Worm (Caenorhabditis elegans) whole organism, L4 larva: ENCODE data around the gene kin-2.

Experiments
- D1046.2 ChIP-seq: fragments of 200-800 bp; sonication (Bioruptor generic); IDR thresholded peaks from 2 replicates; pipeline ENCODE4 v1.3.6; 2022; ENCODE audit warnings: missing genetic modification characterization, missing compliant biosample characterization
- F10B5.3 ChIP-seq: sonication (generic microtip); optimal IDR thresholded peaks from 2 replicates; lab custom pipeline; 2016; ENCODE audit warnings: mild to moderate bottlenecking, missing genetic modification characterization, missing compliant biosample characterization
- F26F4.8 ChIP-seq: fragments of 200-800 bp; sonication (Bioruptor generic); conservative IDR thresholded peaks from 2 replicates; pipeline ENCODE4 v1.3.6; 2022; ENCODE audit warnings: missing genetic modification characterization, missing compliant biosample characterization
- F37D6.2 ChIP-seq: sonication (generic microtip); optimal IDR thresholded peaks from 2 replicates; lab custom pipeline; 2016; ENCODE audit warnings: mild to moderate bottlenecking, missing genetic modification characterization, missing compliant biosample characterization
- T26A8.4 ChIP-seq: fragments of 200-800 bp; sonication (Bioruptor generic); IDR thresholded peaks from 2 replicates; pipeline ENCODE4 v1.3.6; 2022; ENCODE audit warnings: missing genetic modification characterization, missing compliant biosample characterization
- Y105C5A.15 ChIP-seq: fragments of 200-800 bp; sonication (Bioruptor generic); IDR thresholded peaks from 2 replicates; pipeline ENCODE4 v1.3.6; 2022; ENCODE audit warnings: missing genetic modification characterization, missing compliant biosample characterization
- ZK337.2 ChIP-seq: fragments of 200-800 bp; sonication (Bioruptor generic); IDR thresholded peaks from 2 replicates; pipeline ENCODE4 v1.3.6; 2022; ENCODE audit warnings: missing genetic modification reagents, missing genetic modification characterization, missing compliant biosample characterization
- ZK546.5 ChIP-seq, 2 experiments: sonication (generic microtip); optimal IDR thresholded peaks; 2 replicates each; lab custom pipeline; 2017; ENCODE audit warnings: missing biosample characterization in 2 of 2, missing genetic modification characterization in 2 of 2
- aly-2 ChIP-seq: sonication (generic microtip); optimal IDR thresholded peaks from 2 replicates; lab custom pipeline; 2018; ENCODE audit warnings: missing biosample characterization, missing genetic modification characterization
- ama-1 ChIP-seq: fragments of 150-350 bp; optimal IDR thresholded peaks from 2 replicates; lab custom pipeline; 2014; ENCODE audit warnings: inconsistent platforms, mixed read lengths
- arid-1 ChIP-seq: fragments of 200-800 bp; sonication (Bioruptor generic); conservative IDR thresholded peaks from 2 replicates; pipeline ENCODE4 v1.3.6; 2022; ENCODE audit warnings: missing genetic modification reagents, missing genetic modification characterization, missing compliant biosample characterization
- ceh-20 ChIP-seq: fragments of 200-800 bp; sonication (Bioruptor generic); IDR thresholded peaks from 2 replicates; pipeline ENCODE4 v1.3.6; 2022; ENCODE audit warnings: missing genetic modification reagents, missing genetic modification characterization, missing compliant biosample characterization
- ces-1 ChIP-seq: fragments of 150-350 bp; sonication (generic microtip); optimal IDR thresholded peaks from 4 replicates; lab custom pipeline; 2014; ENCODE audit warnings: missing biosample characterization, missing genetic modification reagents, missing genetic modification characterization
- cey-2 ChIP-seq: sonication (generic microtip); optimal IDR thresholded peaks from 3 replicates; lab custom pipeline; 2017; ENCODE audit warnings: missing genetic modification characterization, mild to moderate bottlenecking, missing compliant biosample characterization, antibody characterized with exemption, borderline replicate concordance; ENCODE audit not compliant: insufficient read depth
- daf-12 ChIP-seq: fragments of 150-350 bp; optimal IDR thresholded peaks from 2 replicates; lab custom pipeline; 2014; ENCODE audit warnings: missing biosample characterization, missing genetic modification reagents, missing genetic modification characterization
- daf-16 ChIP-seq, 3 experiments: sonication (generic microtip); optimal IDR thresholded peaks; 2 replicates each; lab custom pipeline; 2016 to 2017; ENCODE audit warnings: missing genetic modification characterization in 3 of 3, missing genetic modification reagents in 3 of 3, mild to moderate bottlenecking in 2 of 3, missing compliant biosample characterization in 2 of 3, missing biosample characterization in 1 of 3, moderate library complexity in 1 of 3
- daf-19 ChIP-seq: fragments of 200-800 bp; sonication (Bioruptor generic); conservative IDR thresholded peaks from 2 replicates; pipeline ENCODE4 v1.3.6; 2022; ENCODE audit warnings: missing genetic modification characterization, missing compliant biosample characterization
- dpl-1 ChIP-seq: fragments of 150-350 bp; optimal IDR thresholded peaks from 2 replicates; lab custom pipeline; 2014; ENCODE audit warnings: missing biosample characterization, missing genetic modification reagents, missing genetic modification characterization
- duxl-1 ChIP-seq: sonication (generic microtip); optimal IDR thresholded peaks from 2 replicates; lab custom pipeline; 2016; ENCODE audit warnings: mild to moderate bottlenecking, missing genetic modification characterization, moderate library complexity, missing compliant biosample characterization; ENCODE audit not compliant: poor library complexity
- egl-43 ChIP-seq: fragments of 200-800 bp; sonication (Bioruptor generic); IDR thresholded peaks from 2 replicates; pipeline ENCODE4 v1.3.6; 2022; ENCODE audit warnings: missing genetic modification reagents, missing genetic modification characterization, missing compliant biosample characterization
- fos-1 ChIP-seq: fragments of 150-350 bp; optimal IDR thresholded peaks from 2 replicates; lab custom pipeline; 2014; ENCODE audit warnings: missing biosample characterization, missing genetic modification characterization
- hlh-30 ChIP-seq: sonication (generic microtip); optimal IDR thresholded peaks from 2 replicates; lab custom pipeline; 2017; ENCODE audit warnings: antibody characterized with exemption, mild to moderate bottlenecking, missing genetic modification characterization, missing compliant biosample characterization; ENCODE audit not compliant: insufficient read depth
- hmg-1.1 ChIP-seq: fragments of 200-800 bp; sonication (Bioruptor generic); IDR thresholded peaks from 2 replicates; pipeline ENCODE4 v1.3.6; 2022; ENCODE audit warnings: missing genetic modification reagents, missing genetic modification characterization, missing compliant biosample characterization
- jun-1 ChIP-seq: fragments of 150-350 bp; optimal IDR thresholded peaks from 2 replicates; lab custom pipeline; 2014; ENCODE audit warnings: missing biosample characterization, missing genetic modification reagents, missing genetic modification characterization
- lin-15B ChIP-seq: fragments of 150-350 bp; sonication (generic microtip); optimal IDR thresholded peaks from 3 replicates; lab custom pipeline; 2014; ENCODE audit warnings: missing biosample characterization, missing genetic modification characterization
- lsy-2 ChIP-seq, 2 experiments: fragments of 150-350 bp in 1 of 2; sonication (generic microtip) in 1 of 2; optimal IDR thresholded peaks; 2 replicates each; lab custom pipeline; 2014 to 2017; ENCODE audit warnings: missing biosample characterization in 2 of 2, missing genetic modification characterization in 2 of 2
- madf-5 ChIP-seq, 2 experiments: fragments of 200-800 bp; sonication (Bioruptor generic); IDR thresholded peaks; 2 replicates each; pipeline ENCODE4 v1.3.6; 2022; ENCODE audit warnings: missing compliant biosample characterization in 2 of 2, missing genetic modification characterization in 2 of 2
- madf-9 ChIP-seq: fragments of 200-800 bp; sonication (Bioruptor generic); conservative IDR thresholded peaks from 2 replicates; pipeline ENCODE4 v1.3.6; 2022; ENCODE audit warnings: missing genetic modification reagents, missing genetic modification characterization, missing compliant biosample characterization
- mes-2 ChIP-seq: sonication (generic microtip); optimal IDR thresholded peaks from 2 replicates; lab custom pipeline; 2016; ENCODE audit warnings: missing genotype, mild to moderate bottlenecking, missing genetic modification characterization, missing compliant biosample characterization; ENCODE audit not compliant: poor library complexity, severe bottlenecking
- mxl-2 ChIP-seq: fragments of 200-800 bp; sonication (Bioruptor generic); conservative IDR thresholded peaks from 2 replicates; pipeline ENCODE4 v1.3.6; 2022; ENCODE audit warnings: missing genetic modification reagents, missing genetic modification characterization, missing compliant biosample characterization
- nhr-10 ChIP-seq: fragments of 150-350 bp; optimal IDR thresholded peaks from 2 replicates; lab custom pipeline; 2014; ENCODE audit warnings: missing biosample characterization, missing genetic modification characterization
- nhr-102 ChIP-seq: sonication (generic microtip); optimal IDR thresholded peaks from 2 replicates; lab custom pipeline; 2016; ENCODE audit warnings: mild to moderate bottlenecking, missing genetic modification characterization, moderate library complexity, missing compliant biosample characterization
- nhr-111 ChIP-seq: fragments of 200-800 bp; sonication (Bioruptor generic); optimal IDR thresholded peaks from 2 replicates; lab custom pipeline; 2018; ENCODE audit warnings: mild to moderate bottlenecking, missing genetic modification characterization, missing compliant biosample characterization
- nhr-25 ChIP-seq: sonication (generic microtip); optimal IDR thresholded peaks from 2 replicates; lab custom pipeline; 2017; ENCODE audit warnings: missing genetic modification characterization, mild to moderate bottlenecking, missing compliant biosample characterization, antibody characterized with exemption, moderate library complexity, borderline replicate concordance; ENCODE audit not compliant: insufficient read depth
- nhr-28 ChIP-seq: fragments of 150-350 bp; optimal IDR thresholded peaks from 2 replicates; lab custom pipeline; 2014; ENCODE audit warnings: missing biosample characterization, missing genetic modification characterization
- nhr-41 ChIP-seq: fragments of 200-800 bp; sonication (Bioruptor generic); IDR thresholded peaks from 2 replicates; pipeline ENCODE4 v1.3.6; 2022; ENCODE audit warnings: missing genetic modification reagents, missing genetic modification characterization, missing compliant biosample characterization
- nhr-48 ChIP-seq: sonication (generic microtip); optimal IDR thresholded peaks from 2 replicates; lab custom pipeline; 2016; ENCODE audit warnings: mild to moderate bottlenecking, missing genetic modification characterization, missing compliant biosample characterization
- nhr-76 ChIP-seq: fragments of 150-350 bp; optimal IDR thresholded peaks from 2 replicates; lab custom pipeline; 2014; ENCODE audit warnings: missing biosample characterization, missing genetic modification characterization
- pha-4 ChIP-seq, 2 experiments: fragments of 150-350 bp in 1 of 2; fragments of 200-800 bp in 1 of 2; sonication (Bioruptor generic) in 1 of 2; IDR thresholded peaks in 1 of 2; optimal IDR thresholded peaks in 1 of 2; 2 replicates each; pipeline versions ENCODE4 v1.3.6 to Lab custom; 2014 to 2022; ENCODE audit warnings: missing genetic modification characterization in 2 of 2, missing genetic modification reagents in 2 of 2, missing biosample characterization in 1 of 2, missing compliant biosample characterization in 1 of 2
- php-3 ChIP-seq: fragments of 200-800 bp; sonication (Bioruptor generic); IDR thresholded peaks from 2 replicates; pipeline ENCODE4 v1.3.6; 2022; ENCODE audit warnings: missing genetic modification reagents, missing genetic modification characterization, missing compliant biosample characterization
- pqm-1 ChIP-seq: sonication (generic microtip); optimal IDR thresholded peaks from 2 replicates; lab custom pipeline; 2017; ENCODE audit warnings: missing biosample characterization, missing genetic modification characterization
- rbr-2 ChIP-seq: sonication (generic microtip); optimal IDR thresholded peaks from 2 replicates; lab custom pipeline; 2016; ENCODE audit warnings: missing genotype, missing genetic modification characterization, missing compliant biosample characterization
- sdz-12 ChIP-seq: fragments of 200-800 bp; sonication (Bioruptor generic); optimal IDR thresholded peaks from 2 replicates; lab custom pipeline; 2018; ENCODE audit warnings: mild to moderate bottlenecking, missing genetic modification characterization, missing compliant biosample characterization
- snpc-1.2 ChIP-seq: fragments of 200-800 bp; sonication (Bioruptor generic); IDR thresholded peaks from 2 replicates; pipeline ENCODE4 v1.3.6; 2022; ENCODE audit warnings: missing genetic modification reagents, missing genetic modification characterization, missing compliant biosample characterization
- spr-1 ChIP-seq: sonication (generic microtip); optimal IDR thresholded peaks from 2 replicates; lab custom pipeline; 2016; ENCODE audit warnings: mild to moderate bottlenecking, missing genetic modification characterization, missing compliant biosample characterization
- unc-130 ChIP-seq: sonication (generic microtip); optimal IDR thresholded peaks from 2 replicates; lab custom pipeline; 2016; ENCODE audit warnings: missing genetic modification reagents, missing genetic modification characterization, missing compliant biosample characterization
- vab-7 ChIP-seq: fragments of 200-800 bp; sonication (Bioruptor generic); IDR thresholded peaks from 2 replicates; pipeline ENCODE4 v1.3.6; 2022; ENCODE audit warnings: missing genetic modification reagents, missing genetic modification characterization, missing compliant biosample characterization
- zip-11 ChIP-seq: fragments of 200-800 bp; sonication (Bioruptor generic); IDR thresholded peaks from 2 replicates; pipeline ENCODE4 v1.3.6; 2022; ENCODE audit warnings: missing genetic modification characterization, missing compliant biosample characterization
- zip-2 ChIP-seq: fragments of 150-350 bp; optimal IDR thresholded peaks from 2 replicates; lab custom pipeline; 2014; ENCODE audit warnings: missing biosample characterization, missing genetic modification characterization

Gene kin-2

ce11 chrX:5984581-5985039 lies 7.0 kb upstream of the kin-2 start, which contains the start of gene klp-13 (continued):
- TF ChIP-seq vab-7 = no peak; the same call in 1 of the 2 replicates
- TF ChIP-seq T26A8.4 (GFP tag; lab: Robert Waterston, UW) = peak; percentile 56; the same call in 1 of the 2 replicates
- peak; percentile 85 for TF ChIP-seq rbr-2 (tag; lab: Kevin White, UChicago)
- TF ChIP-seq zip-2 (tag; lab: Kevin White, UChicago) = no peak
- TF ChIP-seq aly-2 (tag; lab: Kevin White, UChicago) = no peak
- no peak for TF ChIP-seq nhr-10 (tag; lab: Kevin White, UChicago)
- TF ChIP-seq jun-1 (tag; lab: Kevin White, UChicago) = peak; percentile 68
- no peak for TF ChIP-seq nhr-102 (tag; lab: Kevin White, UChicago)
- TF ChIP-seq daf-16 (GFP tag; optimal IDR thresholded peaks at IDR 0.05; lab: Kevin White, UChicago) = no peak
- TF ChIP-seq daf-16 (tag; optimal IDR thresholded peaks at IDR 0.05; lab: Kevin White, UChicago) = peak; percentile 85
- peak; percentile 66; the same call in 1 of the 2 replicates for TF ChIP-seq ceh-20 (GFP tag; lab: Robert Waterston, UW)
- no peak for TF ChIP-seq ZK337.2 (GFP tag; lab: Robert Waterston, UW)
- TF ChIP-seq madf-5 (GFP tag; IDR thresholded peaks at IDR 0.05; lab: Robert Waterston, UW) = no peak
- peak; percentile 68; the same call in 1 of the 2 replicates for TF ChIP-seq madf-9 (GFP tag; lab: Robert Waterston, UW)
- TF ChIP-seq snpc-1.2 (GFP tag; lab: Robert Waterston, UW) = no peak
- no peak for TF ChIP-seq sdz-12 (GFP tag; lab: Kevin White, UChicago)
- peak; percentile 9 for TF ChIP-seq cey-2 (tag; lab: Kevin White, UChicago)
- TF ChIP-seq lsy-2 (tag; optimal IDR thresholded peaks at IDR 0.05; lab: Kevin White, UChicago) = peak; percentile 7 to 87
- no peak for TF ChIP-seq fos-1
- peak; percentile 89 for TF ChIP-seq hmg-1.1
- no peak for TF ChIP-seq nhr-111 (GFP tag; lab: Kevin White, UChicago)
- no peak for TF ChIP-seq ces-1 (GFP tag; lab: Kevin White, UChicago)
- no peak for TF ChIP-seq mxl-2 (GFP tag; lab: Robert Waterston, UW)
- TF ChIP-seq dpl-1 (GFP tag; lab: Kevin White, UChicago) = peak; percentile 88
- peak; percentile 96 for TF ChIP-seq hlh-30 (tag; lab: Kevin White, UChicago)
- TF ChIP-seq nhr-28 (tag; lab: Kevin White, UChicago) = peak; percentile 79
- TF ChIP-seq duxl-1 (tag; lab: Kevin White, UChicago) = peak; percentile 39
- no peak for TF ChIP-seq daf-19 (GFP tag; lab: Robert Waterston, UW)
- TF ChIP-seq php-3 (GFP tag; lab: Robert Waterston, UW) = no peak
- no peak; the same call in 1 of the 2 replicates for TF ChIP-seq egl-43 (GFP tag; lab: Robert Waterston, UW)
- peak; percentile 21 for TF ChIP-seq pqm-1 (tag; lab: Kevin White, UChicago)
- TF ChIP-seq D1046.2 (GFP tag; lab: Robert Waterston, UW) = no peak
- no peak for TF ChIP-seq nhr-76 (tag; lab: Kevin White, UChicago)
- peak in 1 of 2 experiments; percentile 86 for TF ChIP-seq ZK546.5 (tag; optimal IDR thresholded peaks at IDR 0.05; lab: Kevin White, UChicago)
- TF ChIP-seq mes-2 = peak; percentile 84
- no peak for TF ChIP-seq lin-15B (tag; lab: Kevin White, UChicago)
- TF ChIP-seq zip-11 (GFP tag; lab: Robert Waterston, UW) = no peak
- no peak for TF ChIP-seq arid-1 (GFP tag; lab: Robert Waterston, UW)
- peak; percentile 64 for TF ChIP-seq nhr-48 (tag; lab: Kevin White, UChicago)
- peak; percentile 14 for TF ChIP-seq nhr-25 (tag; lab: Kevin White, UChicago)
- no peak for TF ChIP-seq spr-1 (tag; lab: Kevin White, UChicago)
- TF ChIP-seq F37D6.2 (tag; lab: Kevin White, UChicago) = peak; percentile 84
- TF ChIP-seq ama-1 (lab: Kevin White, UChicago) = no peak
- no peak for TF ChIP-seq nhr-41 (GFP tag; lab: Robert Waterston, UW)
- TF ChIP-seq daf-12 = no peak
- no peak for TF ChIP-seq Y105C5A.15 (GFP tag; lab: Robert Waterston, UW)
- 0 out of 2 replicates have a peak, but pooled peaks have one; percentile 37 for TF ChIP-seq F26F4.8
- TF ChIP-seq unc-130 (GFP tag; lab: Kevin White, UChicago) = no peak
- TF ChIP-seq pha-4 (GFP tag; IDR thresholded peaks at IDR 0.05; lab: Robert Waterston, UW) = peak; percentile 36; the same call in 1 of the 2 replicates
- no peak for TF ChIP-seq pha-4 (tag; optimal IDR thresholded peaks at IDR 0.05; lab: Kevin White, UChicago)
- TF ChIP-seq F10B5.3 (tag; lab: Kevin White, UChicago) = no peak
